Worm (Caenorhabditis elegans) whole organism, L3 larva: Measurements from ENCODE around the gene lmp-1.

Experiments
- egl-27 ChIP-seq: sonication (generic microtip); optimal IDR thresholded peaks from 4 replicates; lab custom pipeline; 2017; ENCODE audit warnings: missing biosample characterization, missing genetic modification reagents, missing genetic modification characterization
- fkh-10 ChIP-seq: sonication (generic microtip); optimal IDR thresholded peaks from 2 replicates; lab custom pipeline; 2017; ENCODE audit warnings: missing biosample characterization, missing genetic modification reagents, missing genetic modification characterization
- lin-15B ChIP-seq: fragments of 150-350 bp; optimal IDR thresholded peaks from 2 replicates; lab custom pipeline; 2014; ENCODE audit warnings: missing biosample characterization, missing genetic modification characterization
- lin-39 ChIP-seq: fragments of 150-350 bp; optimal IDR thresholded peaks from 2 replicates; lab custom pipeline; 2018; ENCODE audit warnings: missing biosample characterization, missing genetic modification reagents, missing genetic modification characterization
- nfya-1 ChIP-seq: sonication (generic microtip); optimal IDR thresholded peaks from 2 replicates; lab custom pipeline; 2017; ENCODE audit warnings: missing genetic modification characterization, mild to moderate bottlenecking, missing compliant biosample characterization, antibody characterized with exemption, moderate library complexity; ENCODE audit not compliant: insufficient read depth
- nhr-237 ChIP-seq: fragments of 150-350 bp; optimal IDR thresholded peaks from 2 replicates; lab custom pipeline; 2014; ENCODE audit warnings: missing biosample characterization, missing genetic modification characterization
- nhr-28 ChIP-seq: fragments of 150-350 bp; optimal IDR thresholded peaks from 2 replicates; lab custom pipeline; 2014; ENCODE audit warnings: missing biosample characterization, missing genetic modification characterization
- nhr-67 ChIP-seq: fragments of 150-350 bp; optimal IDR thresholded peaks from 2 replicates; lab custom pipeline; 2014; ENCODE audit warnings: missing biosample characterization, missing genetic modification characterization
- pha-4 ChIP-seq: fragments of 150-350 bp; optimal IDR thresholded peaks from 2 replicates; lab custom pipeline; 2014; ENCODE audit warnings: missing biosample characterization, missing genetic modification reagents, missing genetic modification characterization
- skn-1 ChIP-seq: fragments of 150-350 bp; optimal IDR thresholded peaks from 2 replicates; lab custom pipeline; 2014; ENCODE audit warnings: missing biosample characterization, missing genetic modification characterization
- unc-39 ChIP-seq: sonication (generic microtip); optimal IDR thresholded peaks from 4 replicates; lab custom pipeline; 2017; ENCODE audit warnings: missing biosample characterization, missing genetic modification characterization

DNA sequence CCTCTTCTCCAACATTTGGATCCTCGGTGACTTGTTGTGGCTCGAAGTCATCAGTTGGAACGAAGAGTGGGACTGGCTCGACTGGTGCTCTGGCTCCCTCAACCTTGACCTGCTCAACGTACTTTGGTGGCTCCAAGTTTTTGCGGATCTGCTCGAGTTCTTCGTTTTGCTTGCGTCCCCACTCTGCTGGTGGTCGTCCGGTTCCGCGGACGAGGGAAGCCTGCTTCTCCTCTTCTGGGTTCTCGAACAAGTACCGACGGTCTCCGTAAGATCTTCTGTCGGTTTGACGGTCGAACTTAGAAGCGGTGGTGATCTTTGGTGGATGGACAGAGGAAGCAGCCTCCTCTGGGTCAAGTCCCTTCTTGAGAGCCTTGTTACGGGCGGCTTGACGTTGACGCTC is 31.2 kb upstream of the lmp-1 start:
- TF ChIP-seq nhr-237 (tag; lab: Kevin White, UChicago) (no peak), nhr-67 (no peak), skn-1 (tag; lab: Kevin White, UChicago) (no peak), unc-39 (tag; lab: Kevin White, UChicago) (no peak), egl-27 (no peak), lin-15B (tag; lab: Kevin White, UChicago) (no peak), pha-4 (tag; lab: Kevin White, UChicago) (no peak), fkh-10 (GFP tag; lab: Kevin White, UChicago) (no peak), lin-39 (no peak), nhr-28 (tag; lab: Kevin White, UChicago) (no peak), nfya-1 (tag; lab: Kevin White, UChicago) (no peak)
